Worm (Caenorhabditis elegans) whole organism, young adult: Measurements from ENCODE around the gene H29C22.1.

ENCODE experiments used
- B0336.3 ChIP-seq: fragments of 200-800 bp; sonication (Bioruptor generic); IDR thresholded peaks from 2 replicates; pipeline ENCODE4 v1.3.6; 2022; ENCODE audit warnings: missing genetic modification characterization, missing compliant biosample characterization
- bed-1 ChIP-seq: fragments of 200-800 bp; sonication (Bioruptor generic); IDR thresholded peaks from 2 replicates; pipeline ENCODE4 v1.3.6; 2022; ENCODE audit warnings: missing genetic modification reagents, missing genetic modification characterization, missing compliant biosample characterization
- lsy-27 ChIP-seq: sonication (generic microtip); optimal IDR thresholded peaks from 2 replicates; lab custom pipeline; 2017; ENCODE audit warnings: missing genetic modification characterization, mild to moderate bottlenecking, missing compliant biosample characterization, antibody characterized with exemption, missing genotype, borderline replicate concordance; ENCODE audit not compliant: insufficient read depth
- nhr-90 ChIP-seq: sonication (generic microtip); optimal IDR thresholded peaks from 2 replicates; lab custom pipeline; 2016; ENCODE audit warnings: missing genotype, mild to moderate bottlenecking, missing genetic modification characterization, missing compliant biosample characterization
- pbrm-1 ChIP-seq: fragments of 200-800 bp; sonication (Bioruptor generic); IDR thresholded peaks from 2 replicates; pipeline ENCODE4 v1.3.6; 2022; ENCODE audit warnings: missing genetic modification reagents, missing genetic modification characterization, missing compliant biosample characterization
- snpc-1.3 ChIP-seq: sonication (generic microtip); optimal IDR thresholded peaks from 2 replicates; lab custom pipeline; 2017; ENCODE audit warnings: missing genetic modification characterization, mild to moderate bottlenecking, missing compliant biosample characterization, antibody characterized with exemption, moderate library complexity, missing genotype, missing genetic modification reagents; ENCODE audit not compliant: insufficient read depth
- tbp1 ChIP-seq: fragments of 200-800 bp; sonication (Bioruptor generic); optimal IDR thresholded peaks from 2 replicates; lab custom pipeline; 2018; ENCODE audit warnings: mild to moderate bottlenecking, missing genetic modification characterization, missing compliant biosample characterization

ce11 chrX:9314397-9314796 lies 3.3 kb upstream of the H29C22.1 start, which contains the start of gene ttr-38:
- TF ChIP-seq snpc-1.3 (no peak), nhr-90 (tag; lab: Kevin White, UChicago) (no peak), pbrm-1 (no peak), B0336.3 (GFP tag; lab: Robert Waterston, UW) (no peak), tbp1 (no peak), bed-1 (no peak), lsy-27 (tag; lab: Kevin White, UChicago) (no peak)
